Worm (Caenorhabditis elegans): ENCODE data around the gene srj-14.

DNA sequence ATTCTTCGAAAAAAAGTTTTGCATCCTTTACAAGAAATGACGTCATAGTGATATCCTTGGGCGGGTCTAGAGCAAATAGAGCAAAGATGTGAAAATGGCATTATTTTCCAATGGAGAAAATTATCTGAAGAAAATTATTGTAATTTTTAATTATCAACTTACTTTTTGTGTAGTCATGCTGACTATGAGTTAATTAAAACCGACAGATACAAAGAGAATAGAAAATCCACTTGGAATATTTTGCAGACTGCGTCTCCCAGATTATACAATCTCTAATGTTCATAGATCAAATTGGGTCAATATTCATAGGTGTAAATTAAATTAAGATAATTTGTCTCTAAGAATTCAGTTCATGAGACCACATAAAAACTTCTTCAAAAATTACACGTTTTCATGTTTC is 20.0 kb upstream of the srj-14 start, which contains the start of gene nhr-149:
- TF ChIP-seq mep-1 (tag; optimal IDR thresholded peaks at IDR 0.05) = no peak
- no peak for TF ChIP-seq lin-39 (tag; optimal IDR thresholded peaks at IDR 0.05)
- no peak for TF ChIP-seq sox-4 (tag; optimal IDR thresholded peaks at IDR 0.05)
- no peak for TF ChIP-seq snpc-4 (tag; optimal IDR thresholded peaks at IDR 0.05)
- no peak for TF ChIP-seq nhr-77 (tag; optimal IDR thresholded peaks at IDR 0.05)
- no peak for TF ChIP-seq irx-1 (tag; optimal IDR thresholded peaks at IDR 0.05)
- no peak for TF ChIP-seq fkh-10 (GFP tag; optimal IDR thresholded peaks at IDR 0.05)
- TF ChIP-seq tlp-1 (tag; optimal IDR thresholded peaks at IDR 0.05) = no peak
- no peak for TF ChIP-seq mdl-1 (tag; optimal IDR thresholded peaks at IDR 0.05)
- no peak for TF ChIP-seq ztf-4 (tag; optimal IDR thresholded peaks at IDR 0.05)
